Fruit fly (Drosophila melanogaster) whole organism: Measurements from ENCODE around the gene CG13634.

Experiments
- CG8478 ChIP-seq: fragments of >200 bp; optimal IDR thresholded peaks from 2 replicates; lab custom pipeline; 2018; ENCODE audit warnings: inconsistent platforms
- Dll ChIP-seq: fragments of >200 bp; optimal IDR thresholded peaks from 2 replicates; lab custom pipeline; 2017
- EcR ChIP-seq, 2 experiments: fragments of >200 bp; optimal IDR thresholded peaks; 2 replicates each; lab custom pipeline; 2017; ENCODE audit warnings: missing biosample characterization in 2 of 2, missing genetic modification characterization in 2 of 2, missing genetic modification reagents in 2 of 2
- pan ChIP-seq: fragments of >200 bp; optimal IDR thresholded peaks from 2 replicates; lab custom pipeline; 2017
- psq ChIP-seq: fragments of >200 bp; optimal IDR thresholded peaks from 2 replicates; lab custom pipeline; 2017
- usp ChIP-seq: fragments of >200 bp; optimal IDR thresholded peaks from 2 replicates; lab custom pipeline; 2017; ENCODE audit warnings: missing biosample characterization, missing genetic modification characterization, mixed read lengths

The CG13634 gene

DNA sequence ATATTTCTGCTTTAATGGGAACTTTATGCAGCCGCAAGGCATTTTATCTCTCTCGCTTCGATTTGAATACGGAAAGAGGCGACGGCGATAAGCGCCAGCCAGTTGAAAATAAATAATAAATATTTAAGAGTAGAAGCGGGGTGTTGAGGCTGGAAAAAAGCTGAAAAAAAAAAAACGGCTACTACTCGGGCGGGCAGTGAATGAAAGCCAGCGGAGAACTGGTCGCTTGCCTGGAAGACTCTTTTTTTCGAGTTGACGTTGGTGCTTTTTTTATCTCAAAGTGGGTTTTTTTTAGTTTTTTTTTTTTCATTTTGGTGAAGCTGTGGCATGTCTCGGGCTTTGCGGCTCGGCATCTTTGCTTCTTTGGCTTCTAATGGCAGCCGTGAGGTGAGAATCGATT lies 16.5 kb downstream of the CG13634 start:
- TF ChIP-seq EcR (GFP tag; optimal IDR thresholded peaks at IDR 0.05; lab: Kevin White, UChicago) (no peak), psq (lab: Kevin White, UChicago) (no peak), Dll (lab: Kevin White, UChicago) (no peak), pan (lab: Kevin White, UChicago) (no peak)

- no peak for TF ChIP-seq Dll (lab: Kevin White, UChicago)
- no peak for TF ChIP-seq psq (lab: Kevin White, UChicago)
- no peak for TF ChIP-seq usp (GFP tag; lab: Kevin White, UChicago)
- TF ChIP-seq pan (lab: Kevin White, UChicago): no peak
- TF ChIP-seq CG8478: no peak
- no peak for TF ChIP-seq EcR (GFP tag; optimal IDR thresholded peaks at IDR 0.05; lab: Kevin White, UChicago)
Observed at dm6 chr3R:24773016-24773415, 16.9 kb downstream of the CG13634 start.

DNA sequence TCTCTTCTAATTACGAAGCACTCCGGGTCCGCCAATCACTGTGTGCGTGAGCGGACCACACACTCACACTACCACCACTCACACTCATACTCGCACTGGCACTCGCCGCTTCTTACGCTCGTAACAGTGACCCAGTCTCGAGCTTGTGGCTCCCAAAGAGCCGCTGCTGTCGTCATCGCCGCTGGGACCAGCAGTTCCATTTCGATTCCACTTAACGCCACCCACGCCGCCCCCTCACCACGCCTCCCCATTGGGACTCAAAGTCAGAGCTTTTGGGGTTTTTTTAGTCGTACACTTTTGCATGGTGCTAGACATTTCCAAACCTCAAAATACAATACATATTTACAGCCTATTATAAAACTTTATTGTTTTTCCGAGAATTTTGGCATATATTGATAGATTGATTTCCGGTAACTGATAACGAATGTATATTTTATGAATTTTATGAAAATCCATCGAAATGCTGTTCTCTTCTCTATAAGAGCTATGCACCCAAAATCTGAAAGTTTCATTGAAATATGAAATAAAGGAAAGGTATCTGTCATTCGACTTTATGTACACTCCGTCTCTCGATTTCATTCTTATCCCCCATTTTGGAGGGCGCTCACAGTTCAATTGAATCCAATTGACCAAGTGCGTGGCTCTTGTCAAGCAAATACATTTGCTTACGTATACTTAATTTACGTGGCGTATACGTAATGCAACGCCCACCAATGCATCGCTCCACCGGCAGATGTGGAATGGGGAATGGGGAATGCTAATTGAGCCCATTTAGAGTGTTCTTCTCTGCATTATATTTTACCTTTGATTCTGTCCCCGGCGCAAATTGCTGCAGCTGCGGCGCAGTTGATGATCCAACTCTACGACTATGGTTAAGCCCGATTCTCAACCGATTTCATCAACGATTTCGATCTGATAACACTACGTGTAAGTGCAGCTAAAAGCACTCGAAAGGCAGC lies 18.4 kb downstream of the CG13634 start, which contains the start of gene CG42331:
Gene CG42331 (plus strand): TSS at position 909 of the 959 bp plus-strand sequence.
- no peak for TF ChIP-seq Dll (lab: Kevin White, UChicago)
- TF ChIP-seq CG8478: no peak
- TF ChIP-seq EcR (GFP tag; optimal IDR thresholded peaks at IDR 0.05; lab: Kevin White, UChicago): no peak
- no peak for TF ChIP-seq psq (lab: Kevin White, UChicago)
- TF ChIP-seq pan (lab: Kevin White, UChicago): no peak
- TF ChIP-seq usp (GFP tag; lab: Kevin White, UChicago): no peak

DNA sequence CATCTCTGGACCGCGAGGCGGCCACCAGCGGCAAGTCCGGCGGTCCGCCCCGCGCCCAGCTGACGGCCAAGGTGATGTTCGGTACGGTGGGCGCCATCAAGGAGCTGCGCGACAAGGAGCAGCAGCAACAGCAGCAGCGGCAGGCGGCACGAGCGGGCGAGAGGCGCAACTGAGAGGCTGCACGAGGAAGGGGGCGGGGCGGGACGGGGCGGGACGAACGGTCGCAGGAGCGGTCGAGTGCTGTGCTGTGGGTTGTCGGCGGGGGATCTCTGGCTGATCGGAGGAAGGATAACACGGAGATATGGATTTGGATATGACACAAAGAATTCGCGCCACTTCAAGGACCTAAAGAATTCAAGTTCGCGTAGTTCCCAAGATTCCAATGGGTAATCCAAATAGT lies 20.3 kb downstream of the CG13634 start:
- TF ChIP-seq CG8478 (no peak), Dll (lab: Kevin White, UChicago) (no peak), usp (GFP tag; lab: Kevin White, UChicago) (no peak), pan (lab: Kevin White, UChicago) (no peak), EcR (GFP tag; optimal IDR thresholded peaks at IDR 0.05; lab: Kevin White, UChicago) (no peak), psq (lab: Kevin White, UChicago) (no peak)

- TF ChIP-seq pan (lab: Kevin White, UChicago) (no peak), Dll (lab: Kevin White, UChicago) (peak; percentile 35), CG8478 (no peak), usp (GFP tag; lab: Kevin White, UChicago) (no peak)
Observed at dm6 chr3R:24768538-24769401, 21.2 kb downstream of the CG13634 start, which contains the start of gene CG13631. TSS of gene CG13631 (plus strand) at chr3R:24769351.

- TF ChIP-seq EcR (GFP tag; optimal IDR thresholded peaks at IDR 0.05; lab: Kevin White, UChicago) (no peak), Dll (lab: Kevin White, UChicago) (peak; percentile 76)
Observed at dm6 chr3R:24767667-24768340, 22.1 kb downstream of the CG13634 start.

- TF ChIP-seq psq (lab: Kevin White, UChicago): no peak
- no peak for TF ChIP-seq usp (GFP tag; lab: Kevin White, UChicago)
- TF ChIP-seq EcR (GFP tag; optimal IDR thresholded peaks at IDR 0.05; lab: Kevin White, UChicago): no peak
- TF ChIP-seq CG8478: no peak
- TF ChIP-seq Dll (lab: Kevin White, UChicago): no peak
- no peak for TF ChIP-seq pan (lab: Kevin White, UChicago)
Observed at dm6 chr3R:24766684-24767083, 23.3 kb downstream of the CG13634 start.

DNA sequence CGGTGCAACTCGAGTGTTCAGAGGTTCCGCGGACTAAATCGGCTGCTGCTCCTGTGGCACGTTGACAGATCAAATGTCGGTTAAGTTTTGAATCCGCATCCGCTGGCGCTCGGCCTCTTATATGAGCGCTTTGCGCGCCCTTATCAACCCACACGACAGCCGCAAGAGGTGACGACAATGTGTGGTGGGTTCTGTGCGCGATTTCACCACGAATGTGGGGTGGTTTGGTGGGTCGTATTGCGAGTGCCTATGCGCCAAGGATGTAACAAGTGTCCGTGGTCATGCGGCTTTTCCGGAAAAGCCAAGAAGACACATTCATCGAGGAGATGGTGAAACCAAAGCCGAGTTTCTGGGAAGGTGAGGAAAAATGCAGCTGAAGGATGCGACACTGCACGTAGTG lies 25.0 kb downstream of the CG13634 start, which contains the start of gene AstA:
Gene AstA (minus strand): TSS at position 101 of the 400 bp plus-strand sequence.
- TF ChIP-seq usp (GFP tag; lab: Kevin White, UChicago) (no peak), EcR (GFP tag; optimal IDR thresholded peaks at IDR 0.05; lab: Kevin White, UChicago) (no peak), psq (lab: Kevin White, UChicago) (no peak), CG8478 (no peak), Dll (lab: Kevin White, UChicago) (no peak), pan (lab: Kevin White, UChicago) (no peak)

DNA sequence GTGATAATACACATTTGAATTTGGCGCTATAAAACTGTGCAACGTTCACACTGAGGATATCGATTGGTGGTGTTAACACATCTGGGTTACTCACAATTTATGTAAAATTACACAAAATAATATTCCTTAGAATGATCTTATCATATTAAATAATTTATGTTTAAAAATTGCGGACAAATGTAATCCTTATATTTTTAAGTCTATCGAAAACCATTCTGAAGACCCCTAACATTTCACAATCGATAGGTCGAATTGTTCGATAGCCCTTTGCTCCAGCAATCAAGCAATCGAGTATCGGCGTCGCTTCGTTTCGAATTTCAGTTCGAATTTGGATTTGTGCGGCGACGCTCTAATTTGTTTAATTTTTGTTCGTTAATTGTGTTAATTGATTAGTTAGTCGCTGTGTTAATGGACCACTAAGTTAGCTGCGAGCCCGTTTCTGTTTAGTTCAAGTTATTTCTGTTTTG lies 36.3 kb downstream of the CG13634 start, which contains the start of gene asp:
Gene asp (plus strand): TSS at position 289 of the 467 bp plus-strand sequence.
- TF ChIP-seq pan (lab: Kevin White, UChicago) (no peak), usp (GFP tag; lab: Kevin White, UChicago) (no peak), CG8478 (no peak), EcR (GFP tag; optimal IDR thresholded peaks at IDR 0.05; lab: Kevin White, UChicago) (no peak), Dll (lab: Kevin White, UChicago) (no peak), psq (lab: Kevin White, UChicago) (no peak)

- TF ChIP-seq EcR (GFP tag; optimal IDR thresholded peaks at IDR 0.05; lab: Kevin White, UChicago) (no peak), usp (GFP tag; lab: Kevin White, UChicago) (no peak), pan (lab: Kevin White, UChicago) (no peak), psq (lab: Kevin White, UChicago) (no peak), CG8478 (no peak), Dll (lab: Kevin White, UChicago) (no peak)
Observed at dm6 chr3R:24749055-24749992, 40.6 kb downstream of the CG13634 start, which contains the start of gene tld. TSS of gene tld (plus strand) at chr3R:24749731.
